Worm (Caenorhabditis elegans) whole organism, L4 larva: ENCODE data around the gene str-5.
"Not testable (repeated sequence)": the region's sequence is repeated elsewhere in the genome, so short reads cannot be mapped to it uniquely, and the experiment has no call there.

Experiments
- attf-4 ChIP-seq: sonication (generic microtip); optimal IDR thresholded peaks from 3 replicates; lab custom pipeline; 2017; ENCODE audit warnings: missing biosample characterization, missing genetic modification characterization
- lin-39 ChIP-seq: fragments of 150-350 bp; optimal IDR thresholded peaks from 2 replicates; lab custom pipeline; 2014; ENCODE audit warnings: missing biosample characterization, missing genetic modification reagents, missing genetic modification characterization
- snpc-4 ChIP-seq: fragments of 150-350 bp; optimal IDR thresholded peaks from 2 replicates; lab custom pipeline; 2014; ENCODE audit warnings: missing biosample characterization, missing genetic modification characterization

ce11 chrV:15748343-15748742 is 4.7 kb upstream of the str-5 start, which contains the start of gene T23D5.8:
- TF ChIP-seq lin-39; snpc-4 (tag; lab: Kevin White, UChicago); attf-4 (tag; lab: Kevin White, UChicago): not testable (repeated sequence)
